Worm (Caenorhabditis elegans): ENCODE data around the gene Y51A2B.2.

ce11 chrV:18397814-18398213 lies 23.5 kb downstream of the Y51A2B.2 start, which contains the start of gene Y51A2B.16:
- TF ChIP-seq W03F9.2 (tag; optimal IDR thresholded peaks at IDR 0.05) = no peak
- no peak for TF ChIP-seq dao-5 (tag; optimal IDR thresholded peaks at IDR 0.05)
